Worm (Caenorhabditis elegans) whole organism, L3 larva: ENCODE data around the gene Y67D8C.22.

Experiments
- egl-27 ChIP-seq: sonication (generic microtip); optimal IDR thresholded peaks from 4 replicates; lab custom pipeline; 2017; ENCODE audit warnings: missing biosample characterization, missing genetic modification reagents, missing genetic modification characterization
- lin-15B ChIP-seq: fragments of 150-350 bp; optimal IDR thresholded peaks from 2 replicates; lab custom pipeline; 2014; ENCODE audit warnings: missing biosample characterization, missing genetic modification characterization
- mdl-1 ChIP-seq: fragments of 150-350 bp; optimal IDR thresholded peaks from 2 replicates; lab custom pipeline; 2014; ENCODE audit warnings: missing biosample characterization, missing genetic modification characterization
- nhr-43 ChIP-seq: sonication (generic microtip); optimal IDR thresholded peaks from 2 replicates; lab custom pipeline; 2016; ENCODE audit warnings: mild to moderate bottlenecking, missing genetic modification characterization, missing compliant biosample characterization; ENCODE audit not compliant: poor library complexity, severe bottlenecking
- tbx-2 ChIP-seq: sonication (generic microtip); optimal IDR thresholded peaks from 2 replicates; lab custom pipeline; 2016; ENCODE audit warnings: mild to moderate bottlenecking, missing genetic modification characterization, missing compliant biosample characterization
- unc-39 ChIP-seq: sonication (generic microtip); optimal IDR thresholded peaks from 4 replicates; lab custom pipeline; 2017; ENCODE audit warnings: missing biosample characterization, missing genetic modification characterization
- unc-62 ChIP-seq: fragments of 150-350 bp; sonication (generic microtip); optimal IDR thresholded peaks from 4 replicates; lab custom pipeline; 2014; ENCODE audit warnings: missing biosample characterization, missing genetic modification reagents, missing genetic modification characterization
- ztf-11 ChIP-seq: fragments of 150-350 bp; optimal IDR thresholded peaks from 2 replicates; lab custom pipeline; 2014; ENCODE audit warnings: missing biosample characterization, missing genetic modification characterization

ce11 chrIV:3076207-3076606 lies at the start of gene Y67D8C.22:
- TF ChIP-seq nhr-43 (tag; lab: Kevin White, UChicago) = no peak
- no peak for TF ChIP-seq mdl-1 (tag; lab: Kevin White, UChicago)
- TF ChIP-seq tbx-2 (tag; lab: Kevin White, UChicago) = no peak
- TF ChIP-seq lin-15B (tag; lab: Kevin White, UChicago) = no peak
- TF ChIP-seq unc-62 (GFP tag; lab: Kevin White, UChicago) = no peak
- TF ChIP-seq egl-27 = no peak
- TF ChIP-seq ztf-11 (tag; lab: Kevin White, UChicago) = no peak
- TF ChIP-seq unc-39 (tag; lab: Kevin White, UChicago) = no peak
